Worm (Caenorhabditis elegans) whole organism, midembryonic: ENCODE measurements around the gene ilkp-1.

ENCODE experiments used
- klf-2 ChIP-seq: fragments of 200-800 bp; sonication (Bioruptor generic); conservative IDR thresholded peaks from 2 replicates; pipeline ENCODE4 v1.3.6; 2022; ENCODE audit warnings: missing genetic modification reagents, missing genetic modification characterization, missing compliant biosample characterization
- med-1 ChIP-seq: sonication (generic microtip); optimal IDR thresholded peaks from 2 replicates; lab custom pipeline; 2017; ENCODE audit warnings: missing genetic modification characterization, mild to moderate bottlenecking, missing compliant biosample characterization, antibody characterized with exemption, missing genetic modification reagents; ENCODE audit not compliant: insufficient read depth

DNA sequence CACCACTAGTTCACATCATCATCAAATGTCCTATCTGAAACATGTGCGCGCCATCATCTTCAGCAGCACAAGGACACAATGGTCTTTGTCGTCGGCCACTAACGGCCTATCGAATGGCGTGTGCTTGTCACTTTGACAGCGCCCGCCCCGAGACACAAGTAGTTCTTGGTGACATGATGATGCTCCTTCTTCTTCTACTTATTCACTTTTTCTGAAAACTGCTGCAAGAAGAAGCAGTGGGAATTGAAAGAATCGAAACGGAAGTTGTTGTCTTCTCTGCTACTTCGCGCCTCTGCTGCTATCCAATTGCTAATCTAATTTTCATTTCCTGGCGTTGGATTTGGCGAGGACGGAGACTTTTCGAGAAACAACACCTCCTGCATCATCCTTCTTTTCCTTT lies 45.7 kb upstream of the ilkp-1 start:
- no peak for TF ChIP-seq med-1 (GFP tag; lab: Kevin White, UChicago)
- no peak for TF ChIP-seq klf-2 (GFP tag; lab: Robert Waterston, UW)
